Fruit fly (Drosophila melanogaster): ENCODE results near the gene Npc2d.
A peak's percentile ranks its signal among the peaks of the same experiment; 100 is the strongest.

Gene Npc2d

DNA sequence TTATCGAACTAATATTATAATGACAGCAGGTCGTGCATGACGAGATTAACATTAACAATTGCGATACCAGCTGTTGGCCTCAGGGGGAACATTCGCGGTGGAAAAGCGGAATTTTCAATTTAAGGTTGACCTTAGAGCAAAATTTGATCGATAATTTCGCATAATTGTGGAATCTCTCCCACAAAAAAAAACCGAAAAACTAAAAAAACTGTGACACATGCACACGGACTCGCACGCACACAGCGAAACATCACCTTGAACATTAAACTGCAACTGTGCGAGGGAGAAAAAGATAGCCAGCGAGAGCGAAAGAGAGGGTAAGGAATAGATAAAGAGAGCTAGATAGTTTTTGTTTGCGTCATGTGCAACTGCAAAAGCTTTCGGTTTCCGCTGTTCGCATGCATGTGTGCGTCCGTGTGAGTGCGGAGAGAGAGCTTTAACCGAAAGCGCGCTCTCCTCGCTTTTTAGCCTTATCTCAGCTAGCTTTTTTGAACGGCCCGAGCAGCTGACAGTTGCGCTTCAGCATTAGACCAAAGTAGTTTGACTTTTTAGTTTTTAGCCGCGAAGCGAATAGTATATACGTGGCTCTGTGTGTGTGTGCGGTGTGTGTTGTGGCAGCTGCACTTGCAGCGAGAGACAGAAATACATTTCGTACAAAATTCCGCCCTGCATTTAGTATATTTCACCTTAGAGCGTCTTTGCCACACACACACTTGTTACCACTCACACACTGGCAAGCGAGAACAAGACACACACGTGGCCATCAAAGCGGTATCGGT, 37.6 kb upstream of the Npc2d start (continued):
- TF ChIP-seq CG8924 (tag; optimal IDR thresholded peaks at IDR 0.05) (no peak), CG30020 (tag; optimal IDR thresholded peaks at IDR 0.05) (no peak), slp2 (GFP tag; optimal IDR thresholded peaks at IDR 0.05) (no peak), CG13296 (GFP tag; optimal IDR thresholded peaks at IDR 0.05) (peak; percentile 18), MBD-R2 (GFP tag; IDR thresholded peaks at IDR 0.05) (no peak), fru (optimal IDR thresholded peaks at IDR 0.05) (no peak), sc (optimal IDR thresholded peaks at IDR 0.05) (no peak), sc (GFP tag; optimal IDR thresholded peaks at IDR 0.05) (no peak), Drgx (GFP tag; IDR thresholded peaks at IDR 0.05) (peak; percentile 36), CG10147 (GFP tag; optimal IDR thresholded peaks at IDR 0.05) (no peak), CG9932 (GFP tag; IDR thresholded peaks at IDR 0.05) (0 out of 2 replicates have a peak, but pooled peaks have one; percentile 22), Fer3 (tag; optimal IDR thresholded peaks at IDR 0.05) (no peak), CG34376 (GFP tag; optimal IDR thresholded peaks at IDR 0.05) (peak; percentile 56), croc (GFP tag; conservative IDR thresholded peaks at IDR 0.05) (no peak), kni (GFP tag; optimal IDR thresholded peaks at IDR 0.05) (peak; percentile 32)

DNA sequence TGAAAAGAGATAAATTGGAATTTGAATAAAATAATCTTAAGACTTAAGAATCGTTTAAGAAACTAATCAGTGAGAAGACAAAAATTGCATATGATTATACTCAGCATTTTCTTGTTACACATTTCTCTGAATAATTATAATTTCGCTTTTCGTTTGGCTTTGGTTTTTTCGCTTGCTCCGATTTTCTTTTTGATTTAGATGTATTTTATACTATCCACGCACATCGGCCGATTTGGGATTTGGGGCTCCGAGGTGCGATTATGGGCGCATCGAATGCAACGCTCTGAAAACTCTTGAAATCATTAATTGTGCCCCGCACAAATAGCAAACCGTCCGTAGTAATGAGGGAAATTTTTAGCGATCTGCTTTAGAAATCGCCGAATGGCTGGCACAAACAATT, 35.6 kb upstream of the Npc2d start:
- TF ChIP-seq Poxn (GFP tag; IDR thresholded peaks at IDR 0.05): no peak
- TF ChIP-seq CG4617 (GFP tag; optimal IDR thresholded peaks at IDR 0.05; ENCODE audit: borderline replicate concordance): no peak
- TF ChIP-seq klu (GFP tag; IDR thresholded peaks at IDR 0.05): no peak
- TF ChIP-seq fd64A (GFP tag; optimal IDR thresholded peaks at IDR 0.05): no peak
- no peak for TF ChIP-seq lmd (GFP tag; IDR thresholded peaks at IDR 0.05)
- TF ChIP-seq Lim3 (GFP tag; IDR thresholded peaks at IDR 0.05): no peak
- no peak for TF ChIP-seq usp (GFP tag; optimal IDR thresholded peaks at IDR 0.05)
- TF ChIP-seq sna (GFP tag; IDR thresholded peaks at IDR 0.05; ENCODE audit: partially characterized antibody): no peak
- TF ChIP-seq hb (GFP tag; IDR thresholded peaks at IDR 0.05; ENCODE audit: partially characterized antibody): no peak
- TF ChIP-seq MESR4 (GFP tag; optimal IDR thresholded peaks at IDR 0.05): no peak

DNA sequence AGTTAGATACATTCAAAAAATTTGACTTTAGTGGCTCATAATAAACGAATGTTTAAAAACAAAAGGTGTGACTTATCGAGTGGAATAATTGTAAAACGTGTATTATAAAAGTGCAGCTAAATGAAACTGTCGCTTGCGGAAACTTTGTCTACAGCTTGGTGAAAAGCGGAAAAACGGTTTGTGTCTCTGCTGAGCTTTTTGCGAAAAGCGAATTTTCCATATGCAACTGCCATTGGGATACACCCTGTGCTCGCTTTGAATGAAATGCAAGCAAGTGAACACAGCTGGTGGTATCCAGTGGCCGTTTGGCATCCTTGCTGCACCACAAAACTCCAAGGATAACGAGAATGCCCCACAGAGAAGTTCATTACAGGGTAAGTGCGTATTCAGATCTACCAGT, 35.0 kb upstream of the Npc2d start:
- TF ChIP-seq chinmo (GFP tag; IDR thresholded peaks at IDR 0.05; ENCODE audit: partially characterized antibody) (0 out of 4 replicates have a peak, but pooled peaks have one; percentile 15), CG2199 (GFP tag; IDR thresholded peaks at IDR 0.05) (0 out of 3 replicates have a peak, but pooled peaks have one; percentile 12), peb (GFP tag; IDR thresholded peaks at IDR 0.05) (no peak), CG6254 (GFP tag; optimal IDR thresholded peaks at IDR 0.05) (peak; percentile 94), CG32772 (GFP tag; IDR thresholded peaks at IDR 0.05) (no peak), hb (GFP tag; IDR thresholded peaks at IDR 0.05; ENCODE audit: partially characterized antibody) (no peak), ham (GFP tag; IDR thresholded peaks at IDR 0.05) (no peak), CTCF (GFP tag; optimal IDR thresholded peaks at IDR 0.05) (peak; percentile 76), z (GFP tag; IDR thresholded peaks at IDR 0.05) (no peak), CG5245 (GFP tag; optimal IDR thresholded peaks at IDR 0.05) (no peak), Med (GFP tag) (peak; percentile 8), lola (GFP tag; optimal IDR thresholded peaks at IDR 0.05) (no peak)

DNA sequence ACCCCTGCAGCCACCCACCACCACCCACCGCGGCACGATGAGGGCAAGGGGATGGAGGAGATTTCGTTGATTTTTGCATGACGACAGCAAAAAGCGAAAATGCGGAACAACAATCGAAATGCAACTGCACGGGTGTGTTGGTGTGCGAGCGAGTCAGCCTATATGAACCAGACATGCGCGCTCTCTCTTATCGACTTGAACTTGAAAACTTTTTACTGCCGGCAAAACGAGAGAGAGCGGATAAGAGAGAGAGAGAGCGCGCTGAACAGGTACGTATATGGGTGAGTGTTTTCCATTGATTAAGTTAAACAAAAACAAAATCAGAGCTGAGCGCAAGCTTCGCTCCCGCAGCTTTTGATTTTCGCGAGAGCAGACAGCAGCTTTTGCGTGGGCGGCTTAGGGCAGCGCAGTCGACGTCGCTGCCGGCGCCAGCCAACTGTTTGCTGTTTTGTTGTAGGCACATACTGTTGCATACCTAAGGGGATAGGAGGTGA, 33.3 kb upstream of the Npc2d start:
- TF ChIP-seq CG32772 (GFP tag; IDR thresholded peaks at IDR 0.05) (no peak), run (tag; optimal IDR thresholded peaks at IDR 0.05) (no peak), Poxn (GFP tag; IDR thresholded peaks at IDR 0.05) (no peak), CG10565 (GFP tag; optimal IDR thresholded peaks at IDR 0.05) (no peak), CoRest (tag; optimal IDR thresholded peaks at IDR 0.05) (no peak), CG11085 (GFP tag; IDR thresholded peaks at IDR 0.05) (no peak), YL-1 (GFP tag; optimal IDR thresholded peaks at IDR 0.05) (no peak), CG14710 (tag; optimal IDR thresholded peaks at IDR 0.05) (no peak), ap (GFP tag; IDR thresholded peaks at IDR 0.05) (no peak), gce (GFP tag; IDR thresholded peaks at IDR 0.05) (no peak), org-1 (GFP tag; optimal IDR thresholded peaks at IDR 0.05) (no peak), lbe (GFP tag; optimal IDR thresholded peaks at IDR 0.05) (peak; percentile 67), HmgZ (tag; optimal IDR thresholded peaks at IDR 0.05) (peak; percentile 32), CG5245 (GFP tag; optimal IDR thresholded peaks at IDR 0.05) (no peak), CG31365 (tag; optimal IDR thresholded peaks at IDR 0.05) (no peak)
